Fruit fly (Drosophila melanogaster): ENCODE results near the gene CG15385.

CG15385 gene

DNA sequence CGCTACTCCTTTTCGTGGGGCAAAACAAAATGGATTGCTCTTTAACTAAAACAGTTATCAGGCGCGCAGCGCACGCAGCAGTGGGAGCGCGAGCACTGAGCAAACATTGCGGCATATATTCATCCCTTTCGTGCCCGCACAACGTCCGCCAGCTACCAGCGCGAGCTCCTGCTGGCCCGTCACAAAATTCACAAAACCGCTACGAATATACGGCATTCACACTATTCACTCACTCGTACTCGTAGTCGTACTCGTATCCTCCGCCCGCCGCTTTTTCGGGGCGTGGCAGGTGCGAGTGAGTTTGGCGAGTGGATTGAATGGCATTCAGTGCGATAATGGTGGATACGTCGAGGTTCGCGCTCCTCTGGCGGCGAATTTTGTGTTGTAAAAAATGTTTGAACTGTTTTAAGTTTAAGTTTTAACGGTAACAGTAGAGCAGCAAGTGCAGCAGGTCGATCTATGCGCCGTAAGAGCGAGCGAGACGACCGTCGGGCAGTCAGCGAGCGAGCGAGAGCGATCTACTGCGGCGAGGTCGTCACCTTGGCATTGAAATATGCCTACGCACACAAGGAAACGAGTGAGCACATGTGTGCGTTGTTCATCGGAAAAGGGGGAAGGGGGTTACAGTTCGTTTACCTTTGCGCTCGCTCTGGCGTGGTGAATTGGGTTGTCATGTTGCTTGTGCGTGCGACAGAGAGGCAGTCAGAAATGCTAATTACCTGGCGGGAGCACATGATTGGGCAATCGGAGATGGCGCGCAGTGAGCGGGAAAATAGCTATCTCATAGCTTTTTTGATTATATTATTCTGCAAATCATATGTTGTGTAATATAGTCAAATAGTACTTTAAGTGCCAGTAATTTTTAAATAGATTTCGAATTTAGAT is 15.5 kb downstream of the CG15385 start (continued):
- no peak for TF ChIP-seq CG4854 (GFP tag; optimal IDR thresholded peaks at IDR 0.05)
- TF ChIP-seq CG8478 (optimal IDR thresholded peaks at IDR 0.05) = peak; percentile 94
- TF ChIP-seq Optix (GFP tag; IDR thresholded peaks at IDR 0.05) = no peak
- peak; percentile 45 for TF ChIP-seq Hsf (GFP tag; optimal IDR thresholded peaks at IDR 0.05)
- TF ChIP-seq CG30403 (GFP tag; optimal IDR thresholded peaks at IDR 0.05) = peak; percentile 74
- peak; percentile 9 for TF ChIP-seq Dad (GFP tag; optimal IDR thresholded peaks at IDR 0.05)
- TF ChIP-seq br (optimal IDR thresholded peaks at IDR 0.05) = no peak
- peak; percentile 14 for TF ChIP-seq CG8281 (tag; optimal IDR thresholded peaks at IDR 0.05)
- TF ChIP-seq bab2 (GFP tag; optimal IDR thresholded peaks at IDR 0.05) = no peak
- peak; percentile 68 for TF ChIP-seq grau (tag; optimal IDR thresholded peaks at IDR 0.05)
- peak; percentile 98 for TF ChIP-seq CG34376 (GFP tag; optimal IDR thresholded peaks at IDR 0.05)
- TF ChIP-seq Dip3 (GFP tag; optimal IDR thresholded peaks at IDR 0.05) = peak; percentile 19
- peak; percentile 96 for TF ChIP-seq CG5180 (GFP tag; optimal IDR thresholded peaks at IDR 0.05)
- peak; percentile 53 for TF ChIP-seq YL-1 (GFP tag; optimal IDR thresholded peaks at IDR 0.05)
- peak; percentile 70 for TF ChIP-seq CG4282 (GFP tag; optimal IDR thresholded peaks at IDR 0.05)
- no peak for TF ChIP-seq CG4360 (GFP tag; IDR thresholded peaks at IDR 0.05)
- TF ChIP-seq CG11696 (GFP tag; IDR thresholded peaks at IDR 0.05) = no peak
- no peak for TF ChIP-seq CG10366 (GFP tag; IDR thresholded peaks at IDR 0.05)
- TF ChIP-seq zfh1 (GFP tag; IDR thresholded peaks at IDR 0.05) = no peak
- peak; percentile 99 for TF ChIP-seq kni (GFP tag; optimal IDR thresholded peaks at IDR 0.05)
- peak; percentile 20 for TF ChIP-seq CG1792 (GFP tag; optimal IDR thresholded peaks at IDR 0.05)
- peak; percentile 41 for TF ChIP-seq CG17829 (tag; optimal IDR thresholded peaks at IDR 0.05)
- TF ChIP-seq NK7.1 (GFP tag; optimal IDR thresholded peaks at IDR 0.05) = no peak
- TF ChIP-seq sr (GFP tag; IDR thresholded peaks at IDR 0.05) = no peak
- TF ChIP-seq kay (GFP tag; optimal IDR thresholded peaks at IDR 0.05) = no peak
- TF ChIP-seq CG31365 (tag; optimal IDR thresholded peaks at IDR 0.05) = peak; percentile 63
- TF ChIP-seq bsh (GFP tag; optimal IDR thresholded peaks at IDR 0.05) = peak in 1 of 2 experiments; percentile 65
- no peak for TF ChIP-seq CG16779 (GFP tag; IDR thresholded peaks at IDR 0.05)
- no peak for TF ChIP-seq jing (GFP tag; optimal IDR thresholded peaks at IDR 0.05)
- no peak for TF ChIP-seq sim (GFP tag; IDR thresholded peaks at IDR 0.05)
- peak; percentile 39 for TF ChIP-seq ac (GFP tag; optimal IDR thresholded peaks at IDR 0.05)
- no peak for TF ChIP-seq zen2 (GFP tag; IDR thresholded peaks at IDR 0.05; ENCODE audit: partially characterized antibody)
- TF ChIP-seq trem (tag; optimal IDR thresholded peaks at IDR 0.05) = peak; percentile 17
- no peak for TF ChIP-seq bigmax (GFP tag; optimal IDR thresholded peaks at IDR 0.05)
- no peak for TF ChIP-seq CG42726 (GFP tag; IDR thresholded peaks at IDR 0.05; ENCODE audit: partially characterized antibody)
- TF ChIP-seq CG16815 (GFP tag; optimal IDR thresholded peaks at IDR 0.05) = peak; percentile 50
- TF ChIP-seq cas (GFP tag; IDR thresholded peaks at IDR 0.05) = no peak
- peak in 1 of 2 experiments; percentile 100 for TF ChIP-seq Hr78 (GFP tag; optimal IDR thresholded peaks at IDR 0.05)
- peak; percentile 57 for TF ChIP-seq scrt (GFP tag; optimal IDR thresholded peaks at IDR 0.05)
- TF ChIP-seq CG15601 (tag; optimal IDR thresholded peaks at IDR 0.05) = peak; percentile 64
- no peak for TF ChIP-seq CG14014 (GFP tag; IDR thresholded peaks at IDR 0.05)
- no peak for TF ChIP-seq fu2 (GFP tag; optimal IDR thresholded peaks at IDR 0.05)
- no peak for TF ChIP-seq ham (GFP tag; IDR thresholded peaks at IDR 0.05)
- TF ChIP-seq CG11723 (GFP tag; optimal IDR thresholded peaks at IDR 0.05) = peak; percentile 14
- no peak for TF ChIP-seq CG10565 (GFP tag; optimal IDR thresholded peaks at IDR 0.05)
- no peak for TF ChIP-seq Bgb (GFP tag; IDR thresholded peaks at IDR 0.05; ENCODE audit: partially characterized antibody)
- peak; percentile 58 for TF ChIP-seq CG7839 (tag; optimal IDR thresholded peaks at IDR 0.05)
- no peak for TF ChIP-seq seq (GFP tag; IDR thresholded peaks at IDR 0.05)
- TF ChIP-seq bbx (GFP tag; IDR thresholded peaks at IDR 0.05; ENCODE audit: partially characterized antibody) = no peak
- TF ChIP-seq cad (GFP tag; optimal IDR thresholded peaks at IDR 0.05) = no peak
